Worm (Caenorhabditis elegans): ENCODE data around the gene C01F6.14.

DNA sequence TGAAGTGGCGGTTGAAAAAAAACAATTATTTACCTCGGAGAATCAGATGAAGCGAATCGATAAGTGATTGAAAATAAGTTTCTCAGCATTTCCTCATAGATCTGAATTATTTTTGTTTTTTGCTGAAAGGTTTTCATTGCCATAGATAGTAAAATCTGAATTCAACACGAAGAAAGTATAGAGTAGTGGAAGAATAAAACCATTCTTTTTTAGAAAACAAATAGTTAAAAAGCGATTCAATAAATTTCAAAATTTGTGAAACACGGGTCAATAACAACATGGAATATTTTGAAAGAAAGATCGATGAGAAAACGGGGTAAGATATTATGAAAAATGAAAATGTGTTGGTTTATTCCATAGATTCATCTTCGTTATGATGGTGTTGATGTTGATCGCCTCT lies 9.6 kb downstream of the C01F6.14 start, which contains the start of gene mrpl-42:
- TF ChIP-seq lin-39 (tag; optimal IDR thresholded peaks at IDR 0.05), result no peak
- TF ChIP-seq daf-16 (GFP tag; optimal IDR thresholded peaks at IDR 0.05), result no peak
- TF ChIP-seq daf-16 (tag; optimal IDR thresholded peaks at IDR 0.05), result no peak
- TF ChIP-seq snpc-4 (tag; optimal IDR thresholded peaks at IDR 0.05), result no peak
